Worm (Caenorhabditis elegans) whole organism, mixed stage, embryonic: Measurements from ENCODE around the gene C42D8.9.

Experiments used
- ceh-39 ChIP-seq: fragments of 150-350 bp; optimal IDR thresholded peaks from 2 replicates; lab custom pipeline; 2014; ENCODE audit warnings: missing biosample characterization, missing genetic modification characterization
- drap-1 ChIP-seq: fragments of 200-800 bp; sonication (Bioruptor generic); optimal IDR thresholded peaks from 3 replicates; lab custom pipeline; 2018; ENCODE audit warnings: mild to moderate bottlenecking, missing genetic modification characterization, missing compliant biosample characterization
- elt-3 ChIP-seq: fragments of 150-350 bp; optimal IDR thresholded peaks from 2 replicates; lab custom pipeline; 2014; ENCODE audit warnings: missing biosample characterization, missing genetic modification characterization
- flh-1 ChIP-seq: fragments of 200-800 bp; sonication (Bioruptor generic); optimal IDR thresholded peaks from 2 replicates; lab custom pipeline; 2018; ENCODE audit warnings: mild to moderate bottlenecking, missing genetic modification characterization, moderate library complexity, missing compliant biosample characterization
- mab-5 ChIP-seq: fragments of 150-350 bp; optimal IDR thresholded peaks from 2 replicates; lab custom pipeline; 2014; ENCODE audit warnings: missing biosample characterization, missing genetic modification characterization
- mls-2 ChIP-seq: sonication (generic microtip); optimal IDR thresholded peaks from 2 replicates; lab custom pipeline; 2016; ENCODE audit warnings: mild to moderate bottlenecking, missing genetic modification characterization, moderate library complexity, missing compliant biosample characterization
- nhr-76 ChIP-seq: sonication (generic microtip); optimal IDR thresholded peaks from 2 replicates; lab custom pipeline; 2017; ENCODE audit warnings: missing biosample characterization, missing genetic modification characterization
- snpc-4 ChIP-seq: fragments of 150-350 bp; optimal IDR thresholded peaks from 2 replicates; lab custom pipeline; 2014; ENCODE audit warnings: missing biosample characterization, missing genetic modification characterization
- unc-120 ChIP-seq: sonication (generic microtip); optimal IDR thresholded peaks from 2 replicates; lab custom pipeline; 2017; ENCODE audit warnings: missing genetic modification characterization, missing compliant biosample characterization; ENCODE audit not compliant: poor library complexity, severe bottlenecking
- unc-39 ChIP-seq: fragments of 150-350 bp; optimal IDR thresholded peaks from 2 replicates; lab custom pipeline; 2014; ENCODE audit warnings: missing biosample characterization, missing genetic modification characterization
- unc-62 ChIP-seq: fragments of 150-350 bp; optimal IDR thresholded peaks from 2 replicates; lab custom pipeline; 2014; ENCODE audit warnings: missing biosample characterization, missing genetic modification reagents, missing genetic modification characterization
- ztf-11 ChIP-seq: fragments of 150-350 bp; optimal IDR thresholded peaks from 2 replicates; lab custom pipeline; 2014; ENCODE audit warnings: missing biosample characterization, missing genetic modification characterization

ce11 chrX:5067796-5068195 is 39.0 kb downstream of the C42D8.9 start, which contains the start of gene clc-7:
- TF ChIP-seq unc-120 (tag; lab: Kevin White, UChicago): no peak
- TF ChIP-seq mab-5 (tag; lab: Kevin White, UChicago): no peak
- TF ChIP-seq drap-1 (GFP tag; lab: Kevin White, UChicago): no peak
- TF ChIP-seq ceh-39: no peak
- no peak for TF ChIP-seq unc-62
- no peak for TF ChIP-seq elt-3
- no peak for TF ChIP-seq unc-39 (tag; lab: Kevin White, UChicago)
- TF ChIP-seq mls-2 (tag; lab: Kevin White, UChicago): no peak
- TF ChIP-seq flh-1 (GFP tag; lab: Kevin White, UChicago): no peak
- TF ChIP-seq ztf-11 (tag; lab: Kevin White, UChicago): no peak
- TF ChIP-seq snpc-4 (tag; lab: Kevin White, UChicago): no peak
- TF ChIP-seq nhr-76 (tag; lab: Kevin White, UChicago): no peak
